Fruit fly (Drosophila melanogaster): Measurements from ENCODE around the gene ex.
A peak's percentile ranks its signal among the peaks of the same experiment; 100 is the strongest.

Gene ex

dm6 chr2L:414593-415399 is 16.2 kb upstream of the ex start, which contains the start of the genes AP-2alpha and ebi (continued):
- TF ChIP-seq exex (tag; optimal IDR thresholded peaks at IDR 0.05): peak; percentile 42
- TF ChIP-seq CG8765 (GFP tag; IDR thresholded peaks at IDR 0.05): peak; percentile 82
- no peak for TF ChIP-seq ash1 (GFP tag; optimal IDR thresholded peaks at IDR 0.05)
- TF ChIP-seq Nf-YA (GFP tag; IDR thresholded peaks at IDR 0.05): peak; percentile 41; the same call in 1 of the 2 replicates
- peak; percentile 79 for TF ChIP-seq Neu2 (GFP tag; optimal IDR thresholded peaks at IDR 0.05; ENCODE audit: borderline replicate concordance)
- 0 out of 2 replicates have a peak, but pooled peaks have one; percentile 45 for TF ChIP-seq stc (GFP tag; IDR thresholded peaks at IDR 0.05)
- no peak; the same call in 1 of the 2 replicates for TF ChIP-seq CG31441 (GFP tag; IDR thresholded peaks at IDR 0.05)
- TF ChIP-seq ap (GFP tag; IDR thresholded peaks at IDR 0.05): peak; percentile 53
- TF ChIP-seq gem (tag; optimal IDR thresholded peaks at IDR 0.05): peak; percentile 92
- TF ChIP-seq CG14965 (GFP tag; optimal IDR thresholded peaks at IDR 0.05; ENCODE audit: borderline replicate concordance): peak; percentile 91
- peak; percentile 75 for TF ChIP-seq ERR (GFP tag; optimal IDR thresholded peaks at IDR 0.05)
- peak; percentile 57 for TF ChIP-seq Spps (tag; optimal IDR thresholded peaks at IDR 0.05)
- TF ChIP-seq CG2129 (GFP tag; IDR thresholded peaks at IDR 0.05; ENCODE audit: partially characterized antibody): no peak

dm6 chr2L:419620-420184 is 11.3 kb upstream of the ex start, which contains the start of the genes CG13690 and RpLP1:
Gene CG13690 (minus strand): TSS chr2L:419652.
Gene RpLP1 (plus strand): TSS chr2L:419952.
- TF ChIP-seq sens (GFP tag) (peak; percentile 95), pita (GFP tag; optimal IDR thresholded peaks at IDR 0.05) (no peak), ATbp (GFP tag; optimal IDR thresholded peaks at IDR 0.05) (peak; percentile 78), CG30403 (GFP tag; optimal IDR thresholded peaks at IDR 0.05) (peak; percentile 70), btn (GFP tag; optimal IDR thresholded peaks at IDR 0.05) (no peak), CG17568 (GFP tag; optimal IDR thresholded peaks at IDR 0.05) (peak; percentile 80), prd (optimal IDR thresholded peaks at IDR 0.05) (no peak), prd (GFP tag; IDR thresholded peaks at IDR 0.05) (no peak), NC2α (GFP tag; optimal IDR thresholded peaks at IDR 0.05) (no peak), CG10267 (tag; optimal IDR thresholded peaks at IDR 0.05) (peak; percentile 86), gcm (GFP tag; optimal IDR thresholded peaks at IDR 0.05) (peak; percentile 80), H2.0 (GFP tag; IDR thresholded peaks at IDR 0.05) (peak; percentile 23; the same call in 1 of the 2 replicates), ttk (GFP tag; IDR thresholded peaks at IDR 0.05) (no peak), sug (tag; optimal IDR thresholded peaks at IDR 0.05) (peak; percentile 73), CG6683 (GFP tag; optimal IDR thresholded peaks at IDR 0.05) (peak; percentile 64), CG2889 (GFP tag; IDR thresholded peaks at IDR 0.05) (no peak), Lim3 (GFP tag; IDR thresholded peaks at IDR 0.05) (no peak), CG33557 (GFP tag; optimal IDR thresholded peaks at IDR 0.05) (peak; percentile 72), CG4328 (GFP tag; optimal IDR thresholded peaks at IDR 0.05) (peak; percentile 89), her (GFP tag; optimal IDR thresholded peaks at IDR 0.05) (peak; percentile 66), TFAM (GFP tag; optimal IDR thresholded peaks at IDR 0.05) (peak; percentile 70), so (GFP tag; IDR thresholded peaks at IDR 0.05) (no peak), CG2129 (GFP tag; IDR thresholded peaks at IDR 0.05; ENCODE audit: partially characterized antibody) (no peak), dmrt99B (tag; optimal IDR thresholded peaks at IDR 0.05) (peak; percentile 58), Gug (GFP tag; IDR thresholded peaks at IDR 0.05) (no peak), Dp (GFP tag; optimal IDR thresholded peaks at IDR 0.05) (peak; percentile 88), E2f2 (GFP tag; IDR thresholded peaks at IDR 0.05) (peak; percentile 82), CG8089 (GFP tag; optimal IDR thresholded peaks at IDR 0.05) (peak; percentile 72), CG13296 (GFP tag; optimal IDR thresholded peaks at IDR 0.05) (peak; percentile 87), CG9215 (GFP tag; IDR thresholded peaks at IDR 0.05) (no peak), CG42726 (GFP tag; IDR thresholded peaks at IDR 0.05; ENCODE audit: partially characterized antibody) (peak; percentile 14; the same call in 1 of the 2 replicates), CG6765 (GFP tag; optimal IDR thresholded peaks at IDR 0.05) (peak; percentile 93), Pdp1 (GFP tag; optimal IDR thresholded peaks at IDR 0.05) (peak; percentile 39 to 76), CG10431 (GFP tag; optimal IDR thresholded peaks at IDR 0.05) (peak; percentile 81), CG30431 (GFP tag; optimal IDR thresholded peaks at IDR 0.05) (peak; percentile 26)
